Fruit fly (Drosophila melanogaster) whole organism, embryonic: ENCODE measurements around the gene Pnn.
"Not testable (repeated sequence)": the region's sequence is repeated elsewhere in the genome, so short reads cannot be mapped to it uniquely, and the experiment has no call there.

ENCODE experiments used
- BtbVII ChIP-seq: fragments of 200-800 bp; sonication (Bioruptor generic); optimal IDR thresholded peaks from 3 replicates; lab custom pipeline; 2017; ENCODE audit warnings: missing biosample characterization, mild to moderate bottlenecking, missing genetic modification characterization
- CG10209 ChIP-seq: fragments of 200-800 bp; sonication (Bioruptor generic); optimal IDR thresholded peaks from 3 replicates; lab custom pipeline; 2017; ENCODE audit warnings: missing biosample characterization, mild to moderate bottlenecking, missing genetic modification characterization, missing genetic modification reagents
- CG10321 ChIP-seq: fragments of 200-800 bp; sonication (Bioruptor generic); IDR thresholded peaks from 2 replicates; pipeline ENCODE4 v1.3.6; 2022; ENCODE audit warnings: missing biosample characterization, missing genetic modification characterization
- CG10366 ChIP-seq: fragments of 200-800 bp; sonication (Bioruptor generic); IDR thresholded peaks from 2 replicates; pipeline ENCODE4 v1.3.6; 2022; ENCODE audit warnings: missing biosample characterization, missing genetic modification characterization
- CG10543 ChIP-seq: fragments of 200-800 bp; sonication (Bioruptor generic); optimal IDR thresholded peaks from 3 replicates; lab custom pipeline; 2017; ENCODE audit warnings: missing biosample characterization, mild to moderate bottlenecking, missing genetic modification characterization, moderate library complexity
- CG10979 ChIP-seq: fragments of 200-800 bp; sonication (Bioruptor generic); optimal IDR thresholded peaks from 2 replicates; lab custom pipeline; 2018; ENCODE audit warnings: missing biosample characterization, mild to moderate bottlenecking, missing genetic modification characterization, moderate library complexity
- CG12299 ChIP-seq: fragments of 200-800 bp; sonication (Bioruptor generic); optimal IDR thresholded peaks from 2 replicates; lab custom pipeline; 2018; ENCODE audit warnings: missing biosample characterization, mild to moderate bottlenecking, missing genetic modification characterization
- CG13296 ChIP-seq: fragments of 200-800 bp; sonication (Bioruptor generic); optimal IDR thresholded peaks from 3 replicates; lab custom pipeline; 2018; ENCODE audit warnings: missing biosample characterization, mild to moderate bottlenecking, missing genetic modification characterization
- CG15601 ChIP-seq: fragments of 200-800 bp; sonication (Bioruptor generic); optimal IDR thresholded peaks from 3 replicates; lab custom pipeline; 2019; ENCODE audit warnings: missing biosample characterization, mild to moderate bottlenecking, missing genetic modification characterization, moderate library complexity
- CG1603 ChIP-seq: fragments of 200-800 bp; sonication (Bioruptor generic); optimal IDR thresholded peaks from 2 replicates; lab custom pipeline; 2019; ENCODE audit warnings: missing biosample characterization, mild to moderate bottlenecking, missing genetic modification characterization, moderate library complexity
- CG17359 ChIP-seq: fragments of 200-800 bp; sonication (Bioruptor generic); optimal IDR thresholded peaks from 3 replicates; lab custom pipeline; 2018; ENCODE audit warnings: missing biosample characterization, mild to moderate bottlenecking, missing genetic modification characterization, moderate library complexity
- CG31441 ChIP-seq: fragments of 200-800 bp; sonication (Bioruptor generic); IDR thresholded peaks from 2 replicates; pipeline ENCODE4 v1.3.6; 2022; ENCODE audit warnings: missing biosample characterization, missing genetic modification characterization
- CG33557 ChIP-seq: fragments of 200-800 bp; sonication (Bioruptor generic); optimal IDR thresholded peaks from 2 replicates; lab custom pipeline; 2019; ENCODE audit warnings: missing biosample characterization, mild to moderate bottlenecking, missing genetic modification characterization, moderate library complexity
- CG4707 ChIP-seq: fragments of 200-800 bp; sonication (Bioruptor generic); optimal IDR thresholded peaks from 2 replicates; lab custom pipeline; 2018; ENCODE audit warnings: missing biosample characterization, mild to moderate bottlenecking, missing genetic modification characterization, moderate library complexity
- CG5180 ChIP-seq: fragments of 200-800 bp; sonication (Bioruptor generic); optimal IDR thresholded peaks from 3 replicates; lab custom pipeline; 2017; ENCODE audit warnings: missing biosample characterization, missing genetic modification characterization, mild to moderate bottlenecking, moderate library complexity, missing genetic modification reagents
- CG6813 ChIP-seq: fragments of 200-800 bp; sonication (Bioruptor generic); optimal IDR thresholded peaks from 2 replicates; lab custom pipeline; 2017; ENCODE audit warnings: missing biosample characterization, missing genetic modification characterization, mild to moderate bottlenecking, moderate library complexity, missing genetic modification reagents
- CG7987 ChIP-seq: fragments of 200-800 bp; sonication (Bioruptor generic); optimal IDR thresholded peaks from 2 replicates; lab custom pipeline; 2018; ENCODE audit warnings: missing biosample characterization, mild to moderate bottlenecking, missing genetic modification characterization, moderate library complexity
- CG9932 ChIP-seq: fragments of 200-800 bp; sonication (Bioruptor generic); IDR thresholded peaks from 2 replicates; pipeline ENCODE4 v1.3.6; 2022; ENCODE audit warnings: missing biosample characterization, missing genetic modification characterization
- CTCF ChIP-seq: fragments of 200-800 bp; sonication (Bioruptor generic); optimal IDR thresholded peaks from 2 replicates; lab custom pipeline; 2017; ENCODE audit warnings: missing biosample characterization, mild to moderate bottlenecking, missing genetic modification characterization, moderate library complexity
- D ChIP-seq, 2 experiments: fragments of 200-800 bp in 1 of 2; fragments of >200 bp in 1 of 2; sonication (Bioruptor generic) in 1 of 2; optimal IDR thresholded peaks; 2 replicates in 1 of 2; 3 replicates in 1 of 2; lab custom pipeline; 2017; ENCODE audit warnings: mild to moderate bottlenecking in 1 of 2, missing biosample characterization in 1 of 2, missing genetic modification characterization in 1 of 2, missing genetic modification reagents in 1 of 2
- Eip74EF ChIP-seq, 2 experiments: fragments of 200-800 bp in 1 of 2; fragments of >200 bp in 1 of 2; sonication (Bioruptor generic) in 1 of 2; optimal IDR thresholded peaks; 2 replicates each; lab custom pipeline; 2017 to 2019; ENCODE audit warnings: missing biosample characterization in 2 of 2, missing genetic modification characterization in 2 of 2, mild to moderate bottlenecking in 1 of 2, moderate library complexity in 1 of 2
- Fer3 ChIP-seq: fragments of 200-800 bp; sonication (Bioruptor generic); optimal IDR thresholded peaks from 2 replicates; lab custom pipeline; 2018; ENCODE audit warnings: missing biosample characterization, mild to moderate bottlenecking, missing genetic modification characterization, moderate library complexity
- Lhr ChIP-seq: fragments of 200-800 bp; sonication (Bioruptor generic); optimal IDR thresholded peaks from 3 replicates; lab custom pipeline; 2017; ENCODE audit warnings: mild to moderate bottlenecking, missing biosample characterization, missing genetic modification reagents, missing genetic modification characterization
- MTF-1 ChIP-seq: fragments of 200-800 bp; sonication (Bioruptor generic); optimal IDR thresholded peaks from 2 replicates; lab custom pipeline; 2018; ENCODE audit warnings: missing biosample characterization, mild to moderate bottlenecking, missing genetic modification characterization, borderline replicate concordance
- Med ChIP-seq: fragments of 200-800 bp; sonication (Bioruptor generic); peaks from one replicate; lab custom pipeline; 2016; ENCODE audit warnings: missing biosample characterization, missing genetic modification characterization, mild to moderate bottlenecking, inconsistent platforms, moderate library complexity
- Mrtf ChIP-seq: fragments of 200-800 bp; sonication (Bioruptor generic); IDR thresholded peaks from 3 replicates; pipeline ENCODE4 v1.3.6; 2022; ENCODE audit warnings: missing biosample characterization, missing genetic modification characterization
- Pdp1 ChIP-seq, 2 experiments: fragments of 200-800 bp; sonication (Bioruptor generic); optimal IDR thresholded peaks; 3 replicates each; lab custom pipeline; 2016; ENCODE audit warnings: missing biosample characterization in 2 of 2, missing genetic modification characterization in 2 of 2, mild to moderate bottlenecking in 1 of 2, moderate library complexity in 1 of 2
- Poxn ChIP-seq: fragments of 200-800 bp; sonication (Bioruptor generic); IDR thresholded peaks from 2 replicates; pipeline ENCODE4 v1.3.6; 2022; ENCODE audit warnings: missing biosample characterization, missing genetic modification characterization
- az2 ChIP-seq: fragments of 200-800 bp; sonication (Bioruptor generic); optimal IDR thresholded peaks from 3 replicates; lab custom pipeline; 2016; ENCODE audit warnings: missing biosample characterization, missing genetic modification characterization
- cas ChIP-seq: fragments of 200-800 bp; sonication (Bioruptor generic); IDR thresholded peaks from 2 replicates; pipeline ENCODE4 v1.3.6; 2022; ENCODE audit warnings: missing biosample characterization, missing genetic modification characterization
- cg ChIP-seq: fragments of 200-800 bp; sonication (Bioruptor generic); optimal IDR thresholded peaks from 3 replicates; lab custom pipeline; 2019; ENCODE audit warnings: missing biosample characterization, mild to moderate bottlenecking, missing genetic modification characterization, moderate library complexity
- dm ChIP-seq: fragments of 200-800 bp; sonication (Bioruptor generic); optimal IDR thresholded peaks from 3 replicates; lab custom pipeline; 2016; ENCODE audit warnings: missing biosample characterization, missing genetic modification characterization
- exex ChIP-seq: fragments of 200-800 bp; sonication (Bioruptor generic); optimal IDR thresholded peaks from 4 replicates; lab custom pipeline; 2018; ENCODE audit warnings: missing biosample characterization, mild to moderate bottlenecking, missing genetic modification characterization, moderate library complexity
- gem ChIP-seq: fragments of 200-800 bp; sonication (Bioruptor generic); optimal IDR thresholded peaks from 2 replicates; lab custom pipeline; 2019; ENCODE audit warnings: missing biosample characterization, mild to moderate bottlenecking, missing genetic modification characterization, moderate library complexity
- hbn ChIP-seq: fragments of 200-800 bp; sonication (Bioruptor generic); IDR thresholded peaks from 2 replicates; pipeline ENCODE4 v1.3.6; 2022; ENCODE audit warnings: missing biosample characterization, missing genetic modification characterization; ENCODE audit not compliant: partially characterized antibody
- her ChIP-seq: fragments of 200-800 bp; sonication (Bioruptor generic); optimal IDR thresholded peaks from 2 replicates; lab custom pipeline; 2016; ENCODE audit warnings: missing biosample characterization, missing genetic modification characterization
- luna ChIP-seq: fragments of 200-800 bp; sonication (Bioruptor generic); optimal IDR thresholded peaks from 2 replicates; lab custom pipeline; 2016; ENCODE audit warnings: missing biosample characterization, missing genetic modification characterization
- mirr ChIP-seq: fragments of 200-800 bp; sonication (Bioruptor generic); optimal IDR thresholded peaks from 3 replicates; lab custom pipeline; 2018; ENCODE audit warnings: missing biosample characterization, mild to moderate bottlenecking, missing genetic modification characterization
- nerfin-1 ChIP-seq: fragments of 200-800 bp; sonication (Bioruptor generic); optimal IDR thresholded peaks from 3 replicates; lab custom pipeline; 2019; ENCODE audit warnings: missing biosample characterization, mild to moderate bottlenecking, missing genetic modification characterization, moderate library complexity
- pnt ChIP-seq: fragments of 200-800 bp; sonication (Bioruptor generic); optimal IDR thresholded peaks from 3 replicates; lab custom pipeline; 2016; ENCODE audit warnings: missing biosample characterization, missing genetic modification characterization
- pzg ChIP-seq: fragments of 200-800 bp; sonication (Bioruptor generic); optimal IDR thresholded peaks from 3 replicates; lab custom pipeline; 2018; ENCODE audit warnings: missing biosample characterization, mild to moderate bottlenecking, missing genetic modification characterization, moderate library complexity
- ranshi ChIP-seq: fragments of 200-800 bp; sonication (Bioruptor generic); IDR thresholded peaks from 2 replicates; pipeline ENCODE4 v1.3.6; 2022; ENCODE audit warnings: missing biosample characterization, missing genetic modification characterization
- sens ChIP-seq: fragments of 200-800 bp; sonication (Bioruptor generic); peaks from one replicate; lab custom pipeline; 2016; ENCODE audit warnings: missing biosample characterization, missing genetic modification characterization
- sug ChIP-seq: fragments of 200-800 bp; optimal IDR thresholded peaks from 2 replicates; lab custom pipeline; 2019; ENCODE audit warnings: missing biosample characterization, mild to moderate bottlenecking, missing genetic modification characterization, moderate library complexity

The Pnn gene

DNA sequence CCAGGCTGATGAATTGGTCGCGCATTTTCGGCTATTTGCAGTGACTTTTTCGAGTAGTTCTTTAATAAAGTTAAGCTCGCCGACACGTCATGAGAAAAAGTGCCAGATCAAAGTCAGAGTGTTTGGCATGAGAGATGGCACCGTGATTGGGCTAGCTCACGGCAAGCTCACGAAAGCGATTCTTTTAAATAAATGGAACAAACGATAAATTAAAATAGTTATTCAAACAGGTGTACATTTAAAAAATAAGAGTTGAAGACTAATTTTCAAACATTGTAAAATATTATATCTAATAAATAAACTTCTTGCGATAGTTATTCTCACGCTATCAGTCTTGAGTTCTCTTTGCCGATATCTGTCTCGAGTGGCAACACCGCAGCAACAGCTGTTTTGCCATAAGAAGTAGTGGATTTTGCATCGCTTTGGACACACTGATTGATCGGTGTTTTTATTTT is 48.0 kb upstream of the Pnn start, which contains the start of the genes Unc-115b, p24-2 and CG32939:
Gene Unc-115b, minus strand, starts transcription at position 101 of the 455 bp plus-strand sequence.
Gene p24-2, minus strand, starts transcription at position 120 of the 455 bp plus-strand sequence.
Gene CG32939, plus strand, starts transcription at position 405 of the 455 bp plus-strand sequence.
- TF ChIP-seq dm; cas (GFP tag; lab: Robert Waterston, UW); CG9932: not testable (repeated sequence)

DNA sequence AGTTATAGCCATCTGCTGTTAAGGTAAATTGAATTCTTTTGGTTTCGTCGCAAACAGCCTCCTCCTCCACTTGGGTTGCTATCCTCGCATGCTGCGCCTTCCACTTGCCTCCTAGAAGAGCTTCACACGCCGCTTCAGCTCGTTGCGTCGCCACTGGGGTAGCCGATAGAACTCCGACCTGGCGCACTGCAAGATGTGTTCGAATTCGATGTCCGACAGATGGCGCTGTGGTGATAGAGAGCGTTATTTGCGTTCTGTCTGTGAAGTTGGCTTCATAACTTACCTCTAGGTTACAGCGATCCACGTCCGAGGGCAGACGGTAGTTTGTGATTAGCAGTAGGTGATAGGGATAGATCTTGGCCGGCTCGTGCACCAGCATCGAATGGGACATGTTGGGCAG is 45.7 kb upstream of the Pnn start:
- TF ChIP-seq Med (peak; percentile 26), CTCF (peak; percentile 86), CG12299 (tag; lab: Kevin White, UChicago) (no peak), hbn (GFP tag; lab: Robert Waterston, UW) (no peak), CG10979 (peak; percentile 92), ranshi (GFP tag; lab: Robert Waterston, UW) (no peak)

DNA sequence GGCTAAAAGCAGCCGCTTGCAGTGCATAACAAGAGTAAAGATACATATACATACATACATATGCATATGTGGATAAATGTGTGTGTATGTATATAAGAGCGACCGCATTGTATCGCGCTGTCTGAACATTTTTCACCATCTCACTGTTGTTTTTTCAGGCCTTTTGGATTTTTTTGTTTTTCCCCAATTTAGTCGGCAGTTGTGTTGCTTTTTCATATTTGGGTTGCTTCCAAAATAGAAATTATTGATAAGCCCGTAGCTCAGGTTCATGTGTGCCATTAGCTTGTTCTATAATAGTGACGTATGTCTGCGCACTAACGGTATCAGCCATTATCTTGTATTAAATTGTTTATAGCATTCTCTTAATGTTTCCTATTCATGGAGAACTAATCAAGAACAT is 40.2 kb upstream of the Pnn start:
- TF ChIP-seq nerfin-1 (tag; lab: Kevin White, UChicago), result no peak
- peak; percentile 20 for TF ChIP-seq CG10543 (GFP tag; lab: Kevin White, UChicago)
- peak; percentile 71 for TF ChIP-seq exex
- peak; percentile 2 for TF ChIP-seq sug (tag; lab: Kevin White, UChicago)
- TF ChIP-seq Med, result peak; percentile 14
- peak; percentile 54 for TF ChIP-seq cg (GFP tag; lab: Kevin White, UChicago)
- TF ChIP-seq sens (GFP tag; lab: Kevin White, UChicago), result peak; percentile 42
- TF ChIP-seq Mrtf (GFP tag; lab: Robert Waterston, UW), result no peak
- peak in 1 of 2 experiments; percentile 62 for TF ChIP-seq Pdp1 (GFP tag; optimal IDR thresholded peaks at IDR 0.05; lab: Kevin White, UChicago)

DNA sequence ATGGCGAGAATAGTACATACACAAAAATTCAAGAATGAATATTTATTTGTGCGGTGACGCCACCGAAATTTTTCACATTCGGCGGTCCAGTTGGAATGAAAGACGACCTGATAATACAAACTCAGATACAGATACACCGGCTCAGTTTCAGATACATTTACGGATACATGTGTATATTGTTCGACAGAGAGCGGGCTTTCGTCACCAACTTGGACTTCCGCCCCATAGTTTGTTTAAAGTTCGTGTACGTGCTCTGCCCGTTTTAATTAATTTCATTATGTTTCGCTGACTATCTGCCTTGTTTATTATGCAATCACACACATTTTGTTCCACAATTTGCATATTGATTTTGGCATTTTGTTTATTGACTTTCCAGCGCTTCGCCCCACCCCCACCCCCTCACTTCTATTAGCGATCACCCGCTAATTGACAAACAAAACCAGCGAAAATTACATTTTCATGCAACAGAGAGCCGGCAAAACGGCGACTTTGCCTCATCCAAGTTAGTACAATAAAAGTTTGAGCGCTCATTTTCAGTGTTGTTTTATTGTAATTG is 39.5 kb upstream of the Pnn start:
- peak; percentile 36 for TF ChIP-seq gem (tag; lab: Kevin White, UChicago)
- no peak for TF ChIP-seq D (optimal IDR thresholded peaks at IDR 0.05; lab: Kevin White, UChicago)
- TF ChIP-seq D (GFP tag; optimal IDR thresholded peaks at IDR 0.05; lab: Kevin White, UChicago), result no peak
- peak; percentile 34 for TF ChIP-seq luna (GFP tag; lab: Kevin White, UChicago)
- TF ChIP-seq CG13296 (GFP tag; lab: Kevin White, UChicago), result peak; percentile 66
- peak; percentile 34 for TF ChIP-seq CG10209 (GFP tag; lab: Kevin White, UChicago)
- TF ChIP-seq Fer3 (tag; lab: Kevin White, UChicago), result peak; percentile 39
- peak; percentile 56 for TF ChIP-seq MTF-1 (GFP tag; lab: Kevin White, UChicago)
- peak; percentile 51 for TF ChIP-seq CG17359 (tag; lab: Kevin White, UChicago)
- peak; percentile 4 for TF ChIP-seq CG15601 (tag; lab: Kevin White, UChicago)
- peak; percentile 38 for TF ChIP-seq her (GFP tag; lab: Kevin White, UChicago)
- TF ChIP-seq mirr (GFP tag; lab: Kevin White, UChicago), result peak; percentile 86
- no peak for TF ChIP-seq CG31441 (GFP tag; lab: Robert Waterston, UW)
- TF ChIP-seq Eip74EF (GFP tag; optimal IDR thresholded peaks at IDR 0.05; lab: Kevin White, UChicago), result peak in 1 of 2 experiments; percentile 51
- no peak for TF ChIP-seq az2 (GFP tag; lab: Kevin White, UChicago)
- TF ChIP-seq Poxn (GFP tag; lab: Robert Waterston, UW), result no peak
- peak; percentile 0 for TF ChIP-seq CG7987
- no peak for TF ChIP-seq pnt
- peak; percentile 13 for TF ChIP-seq CG1603 (tag; lab: Kevin White, UChicago)
- no peak for TF ChIP-seq pzg
- no peak for TF ChIP-seq CG4707 (GFP tag; lab: Kevin White, UChicago)
- TF ChIP-seq CG10366 (GFP tag; lab: Robert Waterston, UW), result no peak
- no peak for TF ChIP-seq Lhr (GFP tag; lab: Kevin White, UChicago)
- TF ChIP-seq CG6813 (GFP tag; lab: Kevin White, UChicago), result peak; percentile 46
- no peak for TF ChIP-seq CG10321 (GFP tag; lab: Robert Waterston, UW)
- TF ChIP-seq BtbVII (GFP tag; lab: Kevin White, UChicago), result peak; percentile 31
- no peak for TF ChIP-seq CG33557 (GFP tag; lab: Kevin White, UChicago)
- peak; percentile 45 for TF ChIP-seq CG5180 (GFP tag; lab: Kevin White, UChicago)
